Worm (Caenorhabditis elegans) whole organism, L3 larva: ENCODE results near the gene unc-16.

Source experiments
- R02D3.7 ChIP-seq: fragments of 150-350 bp; optimal IDR thresholded peaks from 2 replicates; lab custom pipeline; 2014; ENCODE audit warnings: missing biosample characterization, missing genetic modification characterization
- aly-2 ChIP-seq: fragments of 150-350 bp; optimal IDR thresholded peaks from 2 replicates; lab custom pipeline; 2014; ENCODE audit warnings: missing biosample characterization, missing genetic modification characterization
- ama-1 ChIP-seq: fragments of 150-350 bp; optimal IDR thresholded peaks from 2 replicates; lab custom pipeline; 2018
- ceh-16 ChIP-seq: sonication (generic microtip); optimal IDR thresholded peaks from 2 replicates; lab custom pipeline; 2017; ENCODE audit warnings: missing biosample characterization, missing genetic modification characterization
- ceh-28 ChIP-seq: fragments of 150-350 bp; optimal IDR thresholded peaks from 2 replicates; lab custom pipeline; 2014; ENCODE audit warnings: missing biosample characterization, missing genetic modification reagents, missing genetic modification characterization
- ceh-82 ChIP-seq: fragments of 150-350 bp; optimal IDR thresholded peaks from 2 replicates; lab custom pipeline; 2014; ENCODE audit warnings: missing biosample characterization, missing genetic modification characterization
- ceh-9 ChIP-seq: sonication (generic microtip); optimal IDR thresholded peaks from 2 replicates; lab custom pipeline; 2018; ENCODE audit warnings: missing biosample characterization, missing genetic modification characterization
- daf-12 ChIP-seq: fragments of 150-350 bp; optimal IDR thresholded peaks from 2 replicates; lab custom pipeline; 2014; ENCODE audit warnings: missing biosample characterization, missing genetic modification reagents, missing genetic modification characterization
- egl-27 ChIP-seq: sonication (generic microtip); optimal IDR thresholded peaks from 4 replicates; lab custom pipeline; 2017; ENCODE audit warnings: missing biosample characterization, missing genetic modification reagents, missing genetic modification characterization
- egl-5 ChIP-seq: fragments of 150-350 bp; optimal IDR thresholded peaks from 2 replicates; lab custom pipeline; 2017; ENCODE audit warnings: missing biosample characterization, missing genetic modification reagents, missing genetic modification characterization, inconsistent platforms
- elt-1 ChIP-seq: fragments of 150-350 bp; optimal IDR thresholded peaks from 2 replicates; lab custom pipeline; 2014; ENCODE audit warnings: missing biosample characterization, missing genetic modification characterization
- elt-2 ChIP-seq: sonication (generic microtip); optimal IDR thresholded peaks from 2 replicates; lab custom pipeline; 2016; ENCODE audit warnings: missing genetic modification reagents, mild to moderate bottlenecking, missing genetic modification characterization, missing compliant biosample characterization
- elt-3 ChIP-seq, 3 experiments: fragments of 150-350 bp in 1 of 3; sonication (generic microtip) in 2 of 3; optimal IDR thresholded peaks; 2 replicates in 2 of 3; 4 replicates in 1 of 3; lab custom pipeline; 2014 to 2017; ENCODE audit warnings: missing biosample characterization in 3 of 3, missing genetic modification characterization in 3 of 3
- fkh-10 ChIP-seq: sonication (generic microtip); optimal IDR thresholded peaks from 2 replicates; lab custom pipeline; 2017; ENCODE audit warnings: missing biosample characterization, missing genetic modification reagents, missing genetic modification characterization
- fkh-2 ChIP-seq: fragments of 150-350 bp; optimal IDR thresholded peaks from 2 replicates; lab custom pipeline; 2014; ENCODE audit warnings: missing biosample characterization, missing genetic modification reagents, missing genetic modification characterization
- fos-1 ChIP-seq: fragments of 150-350 bp; optimal IDR thresholded peaks from 2 replicates; lab custom pipeline; 2014; ENCODE audit warnings: missing biosample characterization, missing genetic modification characterization
- hmg-11 ChIP-seq: sonication (generic microtip); optimal IDR thresholded peaks from 2 replicates; lab custom pipeline; 2016; ENCODE audit warnings: missing genetic modification characterization, missing compliant biosample characterization
- jun-1 ChIP-seq: fragments of 150-350 bp; optimal IDR thresholded peaks from 2 replicates; lab custom pipeline; 2014; ENCODE audit warnings: missing biosample characterization, missing genetic modification reagents, missing genetic modification characterization
- lin-15B ChIP-seq: fragments of 150-350 bp; optimal IDR thresholded peaks from 2 replicates; lab custom pipeline; 2014; ENCODE audit warnings: missing biosample characterization, missing genetic modification characterization
- lin-39 ChIP-seq: fragments of 150-350 bp; optimal IDR thresholded peaks from 2 replicates; lab custom pipeline; 2018; ENCODE audit warnings: missing biosample characterization, missing genetic modification reagents, missing genetic modification characterization
- lsy-12 ChIP-seq: sonication (generic microtip); optimal IDR thresholded peaks from 2 replicates; lab custom pipeline; 2016; ENCODE audit warnings: mild to moderate bottlenecking, missing genetic modification characterization, missing compliant biosample characterization
- mdl-1 ChIP-seq: fragments of 150-350 bp; optimal IDR thresholded peaks from 2 replicates; lab custom pipeline; 2014; ENCODE audit warnings: missing biosample characterization, missing genetic modification characterization
- nfya-1 ChIP-seq: sonication (generic microtip); optimal IDR thresholded peaks from 2 replicates; lab custom pipeline; 2017; ENCODE audit warnings: missing genetic modification characterization, mild to moderate bottlenecking, missing compliant biosample characterization, antibody characterized with exemption, moderate library complexity; ENCODE audit not compliant: insufficient read depth
- nhr-11 ChIP-seq: fragments of 150-350 bp; optimal IDR thresholded peaks from 2 replicates; lab custom pipeline; 2014; ENCODE audit warnings: missing biosample characterization, missing genetic modification characterization
- nhr-12 ChIP-seq: fragments of 150-350 bp; optimal IDR thresholded peaks from 2 replicates; lab custom pipeline; 2014; ENCODE audit warnings: missing biosample characterization, missing genetic modification characterization
- nhr-23 ChIP-seq: fragments of 150-350 bp; optimal IDR thresholded peaks from 2 replicates; lab custom pipeline; 2014; ENCODE audit warnings: missing biosample characterization, missing genetic modification reagents, missing genetic modification characterization
- nhr-25 ChIP-seq: sonication (generic microtip); optimal IDR thresholded peaks from 2 replicates; lab custom pipeline; 2017; ENCODE audit warnings: missing biosample characterization, missing genetic modification characterization
- nhr-28 ChIP-seq: fragments of 150-350 bp; optimal IDR thresholded peaks from 2 replicates; lab custom pipeline; 2014; ENCODE audit warnings: missing biosample characterization, missing genetic modification characterization
- nhr-43 ChIP-seq: sonication (generic microtip); optimal IDR thresholded peaks from 2 replicates; lab custom pipeline; 2016; ENCODE audit warnings: mild to moderate bottlenecking, missing genetic modification characterization, missing compliant biosample characterization; ENCODE audit not compliant: poor library complexity, severe bottlenecking
- nhr-76 ChIP-seq: fragments of 150-350 bp; sonication (generic microtip); optimal IDR thresholded peaks from 5 replicates; lab custom pipeline; 2014; ENCODE audit warnings: missing biosample characterization, missing genetic modification characterization
- pha-4 ChIP-seq: fragments of 150-350 bp; optimal IDR thresholded peaks from 2 replicates; lab custom pipeline; 2014; ENCODE audit warnings: missing biosample characterization, missing genetic modification reagents, missing genetic modification characterization
- pqm-1 ChIP-seq: fragments of 150-350 bp; optimal IDR thresholded peaks from 2 replicates; lab custom pipeline; 2017; ENCODE audit warnings: missing biosample characterization, missing genetic modification characterization, inconsistent platforms
- skn-1 ChIP-seq: fragments of 150-350 bp; optimal IDR thresholded peaks from 2 replicates; lab custom pipeline; 2014; ENCODE audit warnings: missing biosample characterization, missing genetic modification characterization
- snpc-4 ChIP-seq: fragments of 150-350 bp; optimal IDR thresholded peaks from 2 replicates; lab custom pipeline; 2014; ENCODE audit warnings: missing biosample characterization, missing genetic modification characterization
- tbx-2 ChIP-seq: sonication (generic microtip); optimal IDR thresholded peaks from 2 replicates; lab custom pipeline; 2016; ENCODE audit warnings: mild to moderate bottlenecking, missing genetic modification characterization, missing compliant biosample characterization
- unc-39 ChIP-seq: sonication (generic microtip); optimal IDR thresholded peaks from 4 replicates; lab custom pipeline; 2017; ENCODE audit warnings: missing biosample characterization, missing genetic modification characterization
- unc-62 ChIP-seq: fragments of 150-350 bp; sonication (generic microtip); optimal IDR thresholded peaks from 4 replicates; lab custom pipeline; 2014; ENCODE audit warnings: missing biosample characterization, missing genetic modification reagents, missing genetic modification characterization
- zag-1 ChIP-seq: fragments of 150-350 bp; optimal IDR thresholded peaks from 2 replicates; lab custom pipeline; 2014; ENCODE audit warnings: missing biosample characterization, missing genetic modification characterization
- ztf-11 ChIP-seq: fragments of 150-350 bp; optimal IDR thresholded peaks from 2 replicates; lab custom pipeline; 2014; ENCODE audit warnings: missing biosample characterization, missing genetic modification characterization
- ztf-4 ChIP-seq: fragments of 150-350 bp; optimal IDR thresholded peaks from 2 replicates; lab custom pipeline; 2014; ENCODE audit warnings: missing biosample characterization, missing genetic modification characterization

unc-16 gene

ce11 chrIII:9513569-9513968 is 32.5 kb upstream of the unc-16 start, which contains the start of gene F55H2.8:
Gene F55H2.8, plus strand, starts transcription at chrIII:9513869.
- TF ChIP-seq lin-39 (tag; lab: Kevin White, UChicago) (no peak), pqm-1 (no peak), R02D3.7 (tag; lab: Kevin White, UChicago) (no peak), nhr-23 (tag; lab: Kevin White, UChicago) (peak; percentile 17), egl-27 (tag; lab: Kevin White, UChicago) (no peak)

ce11 chrIII:9516148-9516547 is 29.9 kb upstream of the unc-16 start, which contains the start of gene F55H2.7:
Gene F55H2.7, minus strand, starts transcription at chrIII:9516248.
- TF ChIP-seq daf-12 (tag; lab: Kevin White, UChicago) (no peak), jun-1 (no peak), ceh-28 (no peak), nfya-1 (no peak), ceh-82 (tag; lab: Kevin White, UChicago) (no peak), unc-62 (no peak), unc-39 (no peak)

ce11 chrIII:9521410-9522090 is 24.5 kb upstream of the unc-16 start, which contains the start of the genes clu-1 and prp-40:
Gene clu-1, minus strand, starts transcription at chrIII:9521460.
Gene prp-40, plus strand, starts transcription at chrIII:9522075.
- TF ChIP-seq ceh-28 (peak; percentile 76), fkh-10 (GFP tag; lab: Kevin White, UChicago) (peak; percentile 69), pha-4 (peak; percentile 93), elt-2 (tag; lab: Kevin White, UChicago) (peak; percentile 69), nhr-43 (peak; percentile 75), daf-12 (tag; lab: Kevin White, UChicago) (no peak), egl-5 (tag; lab: Kevin White, UChicago) (peak; percentile 72), ztf-11 (tag; lab: Kevin White, UChicago) (no peak), unc-39 (no peak), nhr-23 (tag; lab: Kevin White, UChicago) (peak; percentile 93), lin-39 (tag; lab: Kevin White, UChicago) (peak; percentile 90), tbx-2 (tag; lab: Kevin White, UChicago) (peak; percentile 62), elt-1 (tag; lab: Kevin White, UChicago) (peak; percentile 36), fos-1 (tag; lab: Kevin White, UChicago) (no peak), hmg-11 (peak; percentile 83), nhr-25 (tag; lab: Kevin White, UChicago) (peak; percentile 92), zag-1 (tag; lab: Kevin White, UChicago) (peak; percentile 35), skn-1 (peak; percentile 56), R02D3.7 (tag; lab: Kevin White, UChicago) (peak; percentile 77), ama-1 (no peak), ceh-16 (tag; lab: Kevin White, UChicago) (no peak), nhr-12 (no peak), ceh-82 (tag; lab: Kevin White, UChicago) (peak; percentile 57), unc-62 (no peak), lsy-12 (tag; lab: Kevin White, UChicago) (peak; percentile 80), nhr-76 (tag; lab: Kevin White, UChicago) (no peak), lin-15B (tag; lab: Kevin White, UChicago) (peak; percentile 98), nfya-1 (peak; percentile 91), snpc-4 (tag; lab: Kevin White, UChicago) (peak; percentile 90), nhr-11 (tag; lab: Kevin White, UChicago) (peak; percentile 63), elt-3 (tag; optimal IDR thresholded peaks at IDR 0.05; lab: Kevin White, UChicago) (no peak), ztf-4 (peak; percentile 50), pqm-1 (peak; percentile 74), jun-1 (peak; percentile 80), egl-27 (tag; lab: Kevin White, UChicago) (peak; percentile 71), ceh-9 (tag; lab: Kevin White, UChicago) (no peak)

ce11 chrIII:9523581-9523980 is 22.5 kb upstream of the unc-16 start, which contains the start of gene mrps-23:
Gene mrps-23, minus strand, starts transcription at chrIII:9523672.
- TF ChIP-seq egl-27 (tag; lab: Kevin White, UChicago) (no peak), ceh-28 (no peak), nfya-1 (peak; percentile 48), nhr-76 (tag; lab: Kevin White, UChicago) (no peak), aly-2 (tag; lab: Kevin White, UChicago) (no peak), nhr-28 (no peak), mdl-1 (tag; lab: Kevin White, UChicago) (no peak), hmg-11 (peak; percentile 22), fkh-10 (GFP tag; lab: Kevin White, UChicago) (no peak), pha-4 (peak; percentile 3), fkh-2 (tag; lab: Kevin White, UChicago) (no peak)
